Fruit fly (Drosophila melanogaster) whole organism, embryonic: ENCODE measurements around the gene CG13694.

Experiments
- Abd-B ChIP-seq: fragments of 200-800 bp; sonication (Bioruptor generic); optimal IDR thresholded peaks from 2 replicates; lab custom pipeline; 2018; ENCODE audit warnings: missing biosample characterization, mild to moderate bottlenecking, missing genetic modification characterization, moderate library complexity
- Ada2b ChIP-seq: fragments of 200-800 bp; sonication (Bioruptor generic); IDR thresholded peaks from 2 replicates; pipeline ENCODE4 v1.3.6; 2022; ENCODE audit warnings: missing biosample characterization, missing genetic modification characterization
- Aef1 ChIP-seq: fragments of 200-800 bp; sonication (Bioruptor generic); IDR thresholded peaks from 3 replicates; pipeline ENCODE4 v1.3.6; 2022; ENCODE audit warnings: missing biosample characterization, missing genetic modification characterization
- Awh ChIP-seq: fragments of 200-800 bp; sonication (Bioruptor generic); IDR thresholded peaks from 2 replicates; pipeline ENCODE4, ENCODE4 v1.3.6; 2022; ENCODE audit warnings: missing biosample characterization, missing genetic modification characterization
- B-H2 ChIP-seq: fragments of 200-800 bp; sonication (Bioruptor generic); optimal IDR thresholded peaks from 2 replicates; lab custom pipeline; 2018; ENCODE audit warnings: missing biosample characterization, mild to moderate bottlenecking, missing genetic modification characterization
- CG10321 ChIP-seq: fragments of 200-800 bp; sonication (Bioruptor generic); IDR thresholded peaks from 2 replicates; pipeline ENCODE4 v1.3.6; 2022; ENCODE audit warnings: missing biosample characterization, missing genetic modification characterization
- CG11695 ChIP-seq: fragments of 200-800 bp; sonication (Bioruptor generic); IDR thresholded peaks from 3 replicates; pipeline ENCODE4 v1.3.6; 2022; ENCODE audit warnings: missing biosample characterization, missing genetic modification characterization
- CG12104 ChIP-seq: fragments of 200-800 bp; sonication (Bioruptor generic); optimal IDR thresholded peaks from 3 replicates; lab custom pipeline; 2016; ENCODE audit warnings: missing biosample characterization, missing genetic modification characterization
- CG1529 ChIP-seq: fragments of 200-800 bp; sonication (Bioruptor generic); optimal IDR thresholded peaks from 3 replicates; lab custom pipeline; 2018; ENCODE audit warnings: missing biosample characterization, missing genetic modification characterization
- CG15514 ChIP-seq: fragments of 200-800 bp; sonication (Bioruptor generic); optimal IDR thresholded peaks from 3 replicates; lab custom pipeline; 2017; ENCODE audit warnings: missing biosample characterization, missing genetic modification characterization, mild to moderate bottlenecking, moderate library complexity, missing genetic modification reagents
- CG16779 ChIP-seq: fragments of 200-800 bp; sonication (Bioruptor generic); IDR thresholded peaks from 2 replicates; pipeline ENCODE4 v1.3.6; 2022; ENCODE audit warnings: missing biosample characterization, missing genetic modification characterization
- CG1832 ChIP-seq: fragments of 200-800 bp; sonication (Bioruptor generic); optimal IDR thresholded peaks from 2 replicates; lab custom pipeline; 2017; ENCODE audit warnings: missing biosample characterization, mild to moderate bottlenecking, missing genetic modification characterization, inconsistent platforms
- CG3407 ChIP-seq: fragments of 200-800 bp; sonication (Bioruptor generic); optimal IDR thresholded peaks from 2 replicates; lab custom pipeline; 2018; ENCODE audit warnings: missing biosample characterization, mild to moderate bottlenecking, missing genetic modification characterization
- CG3847 ChIP-seq: fragments of 200-800 bp; sonication (Bioruptor generic); IDR thresholded peaks from 2 replicates; pipeline ENCODE4 v1.3.6; 2022; ENCODE audit warnings: missing biosample characterization, missing genetic modification characterization
- CG4282 ChIP-seq: fragments of 200-800 bp; sonication (Bioruptor generic); optimal IDR thresholded peaks from 2 replicates; lab custom pipeline; 2016; ENCODE audit warnings: missing biosample characterization, missing genetic modification characterization
- CG6654 ChIP-seq: fragments of 200-800 bp; sonication (Bioruptor generic); optimal IDR thresholded peaks from 2 replicates; lab custom pipeline; 2017; ENCODE audit warnings: missing biosample characterization, mild to moderate bottlenecking, missing genetic modification characterization
- CG6813 ChIP-seq: fragments of 200-800 bp; sonication (Bioruptor generic); optimal IDR thresholded peaks from 2 replicates; lab custom pipeline; 2017; ENCODE audit warnings: missing biosample characterization, missing genetic modification characterization, mild to moderate bottlenecking, moderate library complexity, missing genetic modification reagents
- CG8281 ChIP-seq: fragments of 200-800 bp; sonication (Bioruptor generic); optimal IDR thresholded peaks from 2 replicates; lab custom pipeline; 2018; ENCODE audit warnings: missing biosample characterization, mild to moderate bottlenecking, missing genetic modification characterization, moderate library complexity
- CG8388 ChIP-seq: fragments of 200-800 bp; sonication (Bioruptor generic); optimal IDR thresholded peaks from 2 replicates; lab custom pipeline; 2019; ENCODE audit warnings: missing biosample characterization, mild to moderate bottlenecking, missing genetic modification characterization, moderate library complexity
- CG9797 ChIP-seq: fragments of 200-800 bp; sonication (Bioruptor generic); optimal IDR thresholded peaks from 3 replicates; lab custom pipeline; 2018; ENCODE audit warnings: missing biosample characterization, mild to moderate bottlenecking, missing genetic modification characterization
- CG9932 ChIP-seq: fragments of 200-800 bp; sonication (Bioruptor generic); IDR thresholded peaks from 2 replicates; pipeline ENCODE4 v1.3.6; 2022; ENCODE audit warnings: missing biosample characterization, missing genetic modification characterization
- Dek ChIP-seq: fragments of 200-800 bp; sonication (Bioruptor generic); optimal IDR thresholded peaks from 3 replicates; lab custom pipeline; 2019; ENCODE audit warnings: missing biosample characterization, mild to moderate bottlenecking, missing genetic modification characterization, moderate library complexity
- Dip3 ChIP-seq: fragments of 200-800 bp; sonication (Bioruptor generic); optimal IDR thresholded peaks from 3 replicates; lab custom pipeline; 2016; ENCODE audit warnings: missing biosample characterization, missing genetic modification characterization
- E2f2 ChIP-seq: fragments of 200-800 bp; sonication (Bioruptor generic); IDR thresholded peaks from 2 replicates; pipeline ENCODE4 v1.3.6; 2022; ENCODE audit warnings: missing biosample characterization, missing genetic modification characterization
- Ets97D ChIP-seq: fragments of 200-800 bp; sonication (Bioruptor generic); optimal IDR thresholded peaks from 3 replicates; lab custom pipeline; 2016; ENCODE audit warnings: missing biosample characterization, missing genetic modification characterization
- GATAe ChIP-seq: fragments of 200-800 bp; sonication (Bioruptor generic); conservative IDR thresholded peaks from 2 replicates; pipeline ENCODE4 v1.3.6; 2022; ENCODE audit warnings: missing biosample characterization, missing genetic modification characterization
- Gsc ChIP-seq: fragments of 200-800 bp; sonication (Bioruptor generic); IDR thresholded peaks from 2 replicates; pipeline ENCODE4 v1.3.6; 2022; ENCODE audit warnings: missing biosample characterization, missing genetic modification characterization
- H2.0 ChIP-seq: fragments of 200-800 bp; sonication (Bioruptor generic); IDR thresholded peaks from 2 replicates; pipeline ENCODE4 v1.3.6; 2022; ENCODE audit warnings: missing biosample characterization, missing genetic modification characterization
- HmgD ChIP-seq: fragments of 200-800 bp; sonication (Bioruptor generic); optimal IDR thresholded peaks from 3 replicates; lab custom pipeline; 2016; ENCODE audit warnings: missing biosample characterization, missing genetic modification characterization
- Lpt ChIP-seq: fragments of >200 bp; optimal IDR thresholded peaks from 2 replicates; lab custom pipeline; 2018; ENCODE audit warnings: missing biosample characterization, missing genetic modification characterization
- PHDP ChIP-seq: fragments of 200-800 bp; sonication (Bioruptor generic); optimal IDR thresholded peaks from 3 replicates; lab custom pipeline; 2018; ENCODE audit warnings: missing biosample characterization, mild to moderate bottlenecking, missing genetic modification characterization, moderate library complexity
- Side ChIP-seq: fragments of 200-800 bp; sonication (Bioruptor generic); optimal IDR thresholded peaks from 2 replicates; lab custom pipeline; 2016; ENCODE audit warnings: missing biosample characterization, missing genetic modification characterization
- Taf1 ChIP-seq: fragments of 200-800 bp; sonication (Bioruptor generic); IDR thresholded peaks from 2 replicates; pipeline ENCODE4 v1.3.6; 2022; ENCODE audit warnings: missing biosample characterization, missing genetic modification characterization
- YL-1 ChIP-seq: fragments of 200-800 bp; sonication (Bioruptor generic); optimal IDR thresholded peaks from 3 replicates; lab custom pipeline; 2017; ENCODE audit warnings: missing biosample characterization, mild to moderate bottlenecking, missing genetic modification characterization
- bowl ChIP-seq: fragments of 200-800 bp; sonication (Bioruptor generic); IDR thresholded peaks from 2 replicates; pipeline ENCODE4 v1.3.6; 2022; ENCODE audit warnings: missing biosample characterization, missing genetic modification characterization
- chif ChIP-seq, 2 experiments: fragments of 200-800 bp; sonication (Bioruptor generic); optimal IDR thresholded peaks; 3 replicates each; lab custom pipeline; 2016; ENCODE audit warnings: missing biosample characterization in 2 of 2, missing genetic modification characterization in 2 of 2
- corto ChIP-seq: fragments of 200-800 bp; sonication (Bioruptor generic); optimal IDR thresholded peaks from 2 replicates; lab custom pipeline; 2016; ENCODE audit warnings: missing biosample characterization, mild to moderate bottlenecking, missing genetic modification characterization, moderate library complexity
- croc ChIP-seq: fragments of 200-800 bp; sonication (Bioruptor generic); conservative IDR thresholded peaks from 3 replicates; pipeline ENCODE4 v1.3.6; 2022; ENCODE audit warnings: missing biosample characterization, missing genetic modification characterization
- emc ChIP-seq: fragments of 200-800 bp; sonication (Bioruptor generic); optimal IDR thresholded peaks from 2 replicates; lab custom pipeline; 2016; ENCODE audit warnings: missing biosample characterization, missing genetic modification characterization
- fd3F ChIP-seq: fragments of 200-800 bp; sonication (Bioruptor generic); optimal IDR thresholded peaks from 2 replicates; lab custom pipeline; 2018; ENCODE audit warnings: missing biosample characterization, mild to moderate bottlenecking, missing genetic modification characterization, moderate library complexity
- lmd ChIP-seq: fragments of 200-800 bp; sonication (Bioruptor generic); IDR thresholded peaks from 2 replicates; pipeline ENCODE4 v1.3.6; 2022; ENCODE audit warnings: missing biosample characterization, missing genetic modification characterization
- luna ChIP-seq: fragments of 200-800 bp; sonication (Bioruptor generic); optimal IDR thresholded peaks from 2 replicates; lab custom pipeline; 2016; ENCODE audit warnings: missing biosample characterization, missing genetic modification characterization
- nmo ChIP-seq: fragments of 200-800 bp; sonication (Bioruptor generic); optimal IDR thresholded peaks from 2 replicates; lab custom pipeline; 2018; ENCODE audit warnings: missing biosample characterization, mild to moderate bottlenecking, missing genetic modification characterization, moderate library complexity
- psq ChIP-seq: fragments of 200-800 bp; sonication (Bioruptor generic); optimal IDR thresholded peaks from 2 replicates; lab custom pipeline; 2017; ENCODE audit warnings: missing biosample characterization, missing genetic modification characterization
- row ChIP-seq: fragments of 200-800 bp; sonication (Bioruptor generic); IDR thresholded peaks from 3 replicates; pipeline ENCODE4 v1.3.6; 2022; ENCODE audit warnings: missing biosample characterization, missing genetic modification characterization
- sc ChIP-seq, 3 experiments: fragments of >200 bp in 2 of 3; fragments of 200-800 bp in 1 of 3; sonication (Bioruptor generic) in 1 of 3; optimal IDR thresholded peaks; 2 replicates in 2 of 3; 3 replicates in 1 of 3; lab custom pipeline; 2017; ENCODE audit warnings: mild to moderate bottlenecking in 1 of 3, missing biosample characterization in 1 of 3, missing genetic modification characterization in 1 of 3, missing genetic modification reagents in 1 of 3
- seq ChIP-seq: fragments of 200-800 bp; sonication (Bioruptor generic); IDR thresholded peaks from 2 replicates; pipeline ENCODE4 v1.3.6; 2022; ENCODE audit warnings: missing biosample characterization, missing genetic modification characterization
- tio ChIP-seq: fragments of 200-800 bp; sonication (Bioruptor generic); optimal IDR thresholded peaks from 2 replicates; lab custom pipeline; 2017; ENCODE audit warnings: missing biosample characterization, missing genetic modification characterization, inconsistent platforms
- trh ChIP-seq: fragments of 200-800 bp; sonication (Bioruptor generic); optimal IDR thresholded peaks from 2 replicates; lab custom pipeline; 2016; ENCODE audit warnings: missing biosample characterization, missing genetic modification characterization
- vvl ChIP-seq: fragments of 200-800 bp; sonication (Bioruptor generic); IDR thresholded peaks from 2 replicates; pipeline ENCODE4 v1.3.6; 2022; ENCODE audit warnings: missing biosample characterization, missing genetic modification characterization

CG13694 gene

dm6 chr2L:71869-72751 lies 44.2 kb downstream of the CG13694 start (continued):
- TF ChIP-seq vvl (GFP tag; lab: Robert Waterston, UW) (no peak), lmd (GFP tag; lab: Robert Waterston, UW) (no peak), corto (no peak), CG1832 (GFP tag; lab: Kevin White, UChicago) (no peak), Taf1 (GFP tag; lab: Robert Waterston, UW) (no peak), Dek (tag; lab: Kevin White, UChicago) (no peak), Side (no peak), PHDP (tag; lab: Kevin White, UChicago) (no peak), CG9932 (no peak), Ada2b (GFP tag; lab: Robert Waterston, UW) (no peak), CG6654 (no peak), CG9797 (GFP tag; lab: Kevin White, UChicago) (no peak), nmo (GFP tag; lab: Kevin White, UChicago) (no peak), sc (optimal IDR thresholded peaks at IDR 0.05; lab: Kevin White, UChicago) (no peak), sc (GFP tag; optimal IDR thresholded peaks at IDR 0.05; lab: Kevin White, UChicago) (no peak), CG1529 (no peak), CG15514 (GFP tag; lab: Kevin White, UChicago) (peak; percentile 27), luna (GFP tag; lab: Kevin White, UChicago) (no peak), YL-1 (GFP tag; lab: Kevin White, UChicago) (peak; percentile 53), fd3F (GFP tag; lab: Kevin White, UChicago) (peak; percentile 8), CG8388 (no peak), chif (GFP tag; optimal IDR thresholded peaks at IDR 0.05; lab: Kevin White, UChicago) (no peak), psq (GFP tag; lab: Kevin White, UChicago) (no peak), Abd-B (GFP tag; lab: Kevin White, UChicago) (no peak), CG11695 (GFP tag; lab: Robert Waterston, UW) (no peak), croc (GFP tag; lab: Robert Waterston, UW) (no peak), trh (no peak), Gsc (no peak), emc (GFP tag; lab: Kevin White, UChicago) (no peak), CG4282 (no peak), Dip3 (GFP tag; lab: Kevin White, UChicago) (no peak), CG10321 (GFP tag; lab: Robert Waterston, UW) (no peak), bowl (GFP tag; lab: Robert Waterston, UW) (no peak), row (GFP tag; lab: Robert Waterston, UW) (peak; percentile 58; the same call in 2 of the 3 replicates), B-H2 (GFP tag; lab: Kevin White, UChicago) (no peak), GATAe (peak; percentile 53), Aef1 (GFP tag; lab: Robert Waterston, UW) (no peak), tio (GFP tag; lab: Kevin White, UChicago) (no peak), CG6813 (GFP tag; lab: Kevin White, UChicago) (no peak), E2f2 (GFP tag; lab: Robert Waterston, UW) (no peak), Ets97D (no peak), CG8281 (tag; lab: Kevin White, UChicago) (no peak), H2.0 (GFP tag; lab: Robert Waterston, UW) (no peak), HmgD (GFP tag; lab: Kevin White, UChicago) (no peak), CG16779 (no peak), CG12104 (GFP tag; lab: Kevin White, UChicago) (no peak), seq (GFP tag; lab: Robert Waterston, UW) (no peak), CG3847 (GFP tag; lab: Robert Waterston, UW) (no peak), Lpt (no peak), Awh (no peak), CG3407 (GFP tag; lab: Kevin White, UChicago) (no peak)
